Fruit fly (Drosophila melanogaster): Measurements from ENCODE around the gene Cpr97Eb.

The Cpr97Eb gene

dm6 chr3R:27099579-27099978 is 8.6 kb upstream of the Cpr97Eb start, which contains the start of gene eater:
eater (minus strand) TSS chr3R:27099679.
- TF ChIP-seq TFAM (GFP tag; optimal IDR thresholded peaks at IDR 0.05) (no peak), CG8944 (GFP tag; optimal IDR thresholded peaks at IDR 0.05) (no peak), zfh1 (GFP tag; IDR thresholded peaks at IDR 0.05) (no peak), da (GFP tag; optimal IDR thresholded peaks at IDR 0.05) (no peak), CG18262 (tag; optimal IDR thresholded peaks at IDR 0.05) (no peak), pnt (GFP tag; optimal IDR thresholded peaks at IDR 0.05) (no peak), CG6854 (GFP tag; optimal IDR thresholded peaks at IDR 0.05) (no peak), hth (optimal IDR thresholded peaks at IDR 0.05) (no peak), CG1024 (GFP tag; IDR thresholded peaks at IDR 0.05) (no peak), Eip74EF (GFP tag; optimal IDR thresholded peaks at IDR 0.05) (no peak), ab (GFP tag; optimal IDR thresholded peaks at IDR 0.05) (no peak)

DNA sequence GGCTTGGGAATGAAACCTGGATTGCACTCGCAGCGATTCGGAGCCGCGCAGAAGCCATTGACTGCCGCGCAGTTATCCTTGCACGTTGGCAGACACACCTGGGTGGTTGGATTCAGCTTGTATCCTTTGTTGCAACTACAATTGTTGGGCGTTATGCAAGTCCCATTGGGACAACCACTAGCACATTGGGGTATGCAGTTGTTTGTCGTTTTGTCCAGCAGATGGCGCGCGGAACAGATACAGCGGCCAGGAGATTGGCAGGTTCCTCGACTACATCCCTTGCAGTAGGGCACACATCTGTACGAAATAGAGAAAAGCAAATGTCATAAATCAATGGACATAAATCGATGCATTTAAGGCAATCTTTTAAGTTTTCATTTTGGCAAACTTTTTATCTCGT is 7.7 kb upstream of the Cpr97Eb start:
- no peak for TF ChIP-seq kay (GFP tag; optimal IDR thresholded peaks at IDR 0.05)
- TF ChIP-seq CTCF (GFP tag; optimal IDR thresholded peaks at IDR 0.05), result peak; percentile 70

DNA sequence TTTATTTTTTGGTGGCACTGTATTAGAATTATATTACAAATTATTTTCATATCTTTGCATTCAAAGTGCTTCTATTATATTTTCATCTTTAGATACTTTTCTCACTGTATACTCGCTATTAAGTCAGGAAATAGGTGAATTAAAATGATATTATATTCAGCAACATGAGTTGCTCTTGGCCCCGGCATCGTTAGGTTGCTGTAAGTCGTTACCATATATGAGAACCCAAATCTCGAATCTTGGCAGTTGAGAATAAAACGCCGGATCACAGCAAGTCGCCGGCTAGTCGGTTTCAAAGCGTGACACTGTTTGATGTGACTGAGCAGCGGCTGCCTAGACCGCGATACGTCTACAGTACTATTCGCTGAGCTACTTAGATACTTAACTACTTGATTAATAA is 3.3 kb upstream of the Cpr97Eb start, which contains the start of gene CG14259:
TSS of gene CG14259 (plus strand) at position 301 of the 400 bp plus-strand sequence.
- peak; percentile 86 for TF ChIP-seq Ets65A (GFP tag)
- no peak for TF ChIP-seq MESR4 (GFP tag; optimal IDR thresholded peaks at IDR 0.05)

- no peak for TF ChIP-seq ab (GFP tag; optimal IDR thresholded peaks at IDR 0.05)
- no peak for TF ChIP-seq Sin3A (optimal IDR thresholded peaks at IDR 0.05)
- no peak for TF ChIP-seq CG3726 (GFP tag; IDR thresholded peaks at IDR 0.05)
- TF ChIP-seq Nf-YA (GFP tag; IDR thresholded peaks at IDR 0.05), result no peak
- TF ChIP-seq CG18262 (tag; optimal IDR thresholded peaks at IDR 0.05), result no peak
- TF ChIP-seq Side (GFP tag; optimal IDR thresholded peaks at IDR 0.05), result no peak
- no peak for TF ChIP-seq MESR4 (GFP tag; optimal IDR thresholded peaks at IDR 0.05)
- TF ChIP-seq gcm (GFP tag; optimal IDR thresholded peaks at IDR 0.05), result no peak
- TF ChIP-seq Hmx (GFP tag; optimal IDR thresholded peaks at IDR 0.05), result no peak
- no peak for TF ChIP-seq ken (GFP tag; IDR thresholded peaks at IDR 0.05)
- no peak for TF ChIP-seq tll (GFP tag; optimal IDR thresholded peaks at IDR 0.05)
- TF ChIP-seq fd96Cb (tag; optimal IDR thresholded peaks at IDR 0.05), result no peak
- no peak for TF ChIP-seq CG32532 (GFP tag; IDR thresholded peaks at IDR 0.05)
- TF ChIP-seq amos (GFP tag; IDR thresholded peaks at IDR 0.05; ENCODE audit: partially characterized antibody), result no peak
- TF ChIP-seq tx (GFP tag; optimal IDR thresholded peaks at IDR 0.05), result no peak
- TF ChIP-seq en (GFP tag; optimal IDR thresholded peaks at IDR 0.05), result no peak
Observed at dm6 chr3R:27092843-27093242, 1.9 kb upstream of the Cpr97Eb start, which contains the start of gene CG14258. CG14258 (plus strand) TSS chr3R:27093143.

DNA sequence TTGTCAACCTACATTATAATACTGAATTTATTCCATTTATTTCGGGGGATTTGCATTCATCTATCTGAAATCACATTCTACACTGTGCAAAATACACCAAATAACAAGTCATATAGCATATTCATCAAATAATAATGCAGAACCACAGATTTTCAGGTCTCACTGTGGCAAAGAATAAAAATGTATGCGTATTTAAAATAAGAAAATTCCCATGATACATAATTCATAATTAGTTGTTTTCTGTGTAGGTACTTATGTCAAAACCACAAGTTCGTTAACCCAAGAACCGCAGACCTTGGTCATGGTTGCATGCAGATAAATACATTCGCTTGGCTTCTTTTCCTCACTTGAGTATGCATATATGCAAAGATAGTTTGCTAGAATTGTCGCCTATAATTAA is 1.3 kb upstream of the Cpr97Eb start:
- TF ChIP-seq Ets65A (GFP tag) (peak; percentile 53), CG6689 (GFP tag; IDR thresholded peaks at IDR 0.05) (0 out of 2 replicates have a peak, but pooled peaks have one; percentile 13), CG30431 (GFP tag; optimal IDR thresholded peaks at IDR 0.05) (no peak), ems (GFP tag; optimal IDR thresholded peaks at IDR 0.05) (no peak), gem (tag; optimal IDR thresholded peaks at IDR 0.05) (no peak), Blimp-1 (GFP tag; optimal IDR thresholded peaks at IDR 0.05) (peak; percentile 13), Lim3 (GFP tag; IDR thresholded peaks at IDR 0.05) (no peak), insv (GFP tag; optimal IDR thresholded peaks at IDR 0.05) (no peak), sisA (GFP tag; IDR thresholded peaks at IDR 0.05) (peak; percentile 10; the same call in 1 of the 2 replicates), zfh1 (GFP tag; IDR thresholded peaks at IDR 0.05) (no peak), mld (GFP tag; IDR thresholded peaks at IDR 0.05; ENCODE audit: partially characterized antibody) (no peak), dmrt11E (tag; optimal IDR thresholded peaks at IDR 0.05) (no peak), sens (GFP tag) (peak; percentile 26), cg (GFP tag; optimal IDR thresholded peaks at IDR 0.05) (no peak), lbe (GFP tag; optimal IDR thresholded peaks at IDR 0.05) (peak; percentile 10), ci (GFP tag; IDR thresholded peaks at IDR 0.05) (no peak), CG8290 (GFP tag; optimal IDR thresholded peaks at IDR 0.05) (no peak), CG8290 (tag; optimal IDR thresholded peaks at IDR 0.05) (no peak), Drgx (GFP tag; IDR thresholded peaks at IDR 0.05) (peak; percentile 47), nerfin-1 (tag; optimal IDR thresholded peaks at IDR 0.05) (no peak), CG7786 (GFP tag; optimal IDR thresholded peaks at IDR 0.05) (no peak), pnt (GFP tag; optimal IDR thresholded peaks at IDR 0.05) (no peak)
